Worm (Caenorhabditis elegans) whole organism, L2 larva: Measurements from ENCODE around the gene F17C11.4.
A peak's percentile ranks its signal among the peaks of the same experiment; 100 is the strongest.

Experiments
- C34F6.9 ChIP-seq: fragments of 150-350 bp; optimal IDR thresholded peaks from 2 replicates; lab custom pipeline; 2014; ENCODE audit warnings: missing biosample characterization, missing genetic modification characterization
- R02D3.7 ChIP-seq: fragments of 150-350 bp; optimal IDR thresholded peaks from 2 replicates; lab custom pipeline; 2014; ENCODE audit warnings: missing biosample characterization, missing genetic modification characterization
- Y55F3AM.14 ChIP-seq: fragments of 200-800 bp; sonication (Bioruptor generic); optimal IDR thresholded peaks from 2 replicates; lab custom pipeline; 2018; ENCODE audit warnings: mild to moderate bottlenecking, missing genetic modification characterization, missing compliant biosample characterization
- alr-1 ChIP-seq: fragments of 150-350 bp; optimal IDR thresholded peaks from 2 replicates; lab custom pipeline; 2014; ENCODE audit warnings: missing biosample characterization, missing genetic modification characterization
- aly-2 ChIP-seq: fragments of 150-350 bp; optimal IDR thresholded peaks from 2 replicates; lab custom pipeline; 2014; ENCODE audit warnings: missing biosample characterization, missing genetic modification characterization
- ama-1 ChIP-seq: fragments of 150-350 bp; optimal IDR thresholded peaks from 2 replicates; lab custom pipeline; 2018; ENCODE audit warnings: inconsistent platforms
- blmp-1 ChIP-seq: sonication (generic microtip); optimal IDR thresholded peaks from 2 replicates; lab custom pipeline; 2017; ENCODE audit warnings: missing genetic modification characterization, mild to moderate bottlenecking, missing compliant biosample characterization, antibody characterized with exemption, moderate library complexity; ENCODE audit not compliant: insufficient read depth
- ceh-82 ChIP-seq: fragments of 150-350 bp; optimal IDR thresholded peaks from 2 replicates; lab custom pipeline; 2014; ENCODE audit warnings: missing biosample characterization, missing genetic modification characterization
- crh-2 ChIP-seq: sonication (generic microtip); optimal IDR thresholded peaks from 2 replicates; lab custom pipeline; 2017; ENCODE audit warnings: missing biosample characterization, missing genetic modification characterization
- dmd-4 ChIP-seq: sonication (generic microtip); optimal IDR thresholded peaks from 2 replicates; lab custom pipeline; 2017; ENCODE audit warnings: missing biosample characterization, missing genetic modification characterization
- egl-27 ChIP-seq: sonication (generic microtip); optimal IDR thresholded peaks from 3 replicates; lab custom pipeline; 2017; ENCODE audit warnings: missing biosample characterization, missing genetic modification reagents, missing genetic modification characterization
- lin-11 ChIP-seq: fragments of 150-350 bp; sonication (generic microtip); optimal IDR thresholded peaks from 2 replicates; lab custom pipeline; 2014; ENCODE audit warnings: missing biosample characterization, missing genetic modification characterization, inconsistent platforms, mixed read lengths
- lin-39 ChIP-seq: fragments of 150-350 bp; optimal IDR thresholded peaks from 2 replicates; lab custom pipeline; 2014; ENCODE audit warnings: missing biosample characterization, missing genetic modification reagents, missing genetic modification characterization
- lsy-2 ChIP-seq, 2 experiments: fragments of 150-350 bp in 1 of 2; sonication (generic microtip) in 1 of 2; optimal IDR thresholded peaks; 2 replicates each; lab custom pipeline; 2014 to 2017; ENCODE audit warnings: missing biosample characterization in 2 of 2, missing genetic modification characterization in 2 of 2
- mab-5 ChIP-seq: fragments of 150-350 bp; optimal IDR thresholded peaks from 2 replicates; lab custom pipeline; 2014; ENCODE audit warnings: missing biosample characterization, missing genetic modification characterization
- mbf-1 ChIP-seq: sonication (generic microtip); optimal IDR thresholded peaks from 2 replicates; lab custom pipeline; 2017; ENCODE audit warnings: missing biosample characterization, missing genetic modification characterization
- mdl-1 ChIP-seq, 2 experiments: fragments of 150-350 bp in 1 of 2; sonication (generic microtip) in 1 of 2; optimal IDR thresholded peaks; 2 replicates each; lab custom pipeline; 2017; ENCODE audit warnings: missing biosample characterization in 2 of 2, missing genetic modification characterization in 2 of 2
- nhr-10 ChIP-seq: sonication (generic microtip); optimal IDR thresholded peaks from 2 replicates; lab custom pipeline; 2017; ENCODE audit warnings: missing biosample characterization, missing genetic modification characterization
- nhr-11 ChIP-seq: fragments of 150-350 bp; optimal IDR thresholded peaks from 2 replicates; lab custom pipeline; 2014; ENCODE audit warnings: missing biosample characterization, missing genetic modification characterization
- nhr-12 ChIP-seq: fragments of 150-350 bp; optimal IDR thresholded peaks from 2 replicates; lab custom pipeline; 2014; ENCODE audit warnings: missing biosample characterization, missing genetic modification characterization
- nhr-129 ChIP-seq: fragments of 150-350 bp; optimal IDR thresholded peaks from 2 replicates; lab custom pipeline; 2014; ENCODE audit warnings: missing biosample characterization, missing genetic modification characterization
- nhr-237 ChIP-seq: fragments of 150-350 bp; optimal IDR thresholded peaks from 2 replicates; lab custom pipeline; 2014; ENCODE audit warnings: missing biosample characterization, missing genetic modification characterization
- sma-3 ChIP-seq: sonication (generic microtip); optimal IDR thresholded peaks from 2 replicates; lab custom pipeline; 2016; ENCODE audit warnings: missing genetic modification reagents, missing genetic modification characterization, missing compliant biosample characterization
- sma-9 ChIP-seq, 2 experiments: fragments of 150-350 bp in 1 of 2; sonication (generic microtip) in 1 of 2; optimal IDR thresholded peaks; 2 replicates each; lab custom pipeline; 2014 to 2016; ENCODE audit warnings: missing genetic modification characterization in 2 of 2, mild to moderate bottlenecking in 1 of 2, missing biosample characterization in 1 of 2, missing compliant biosample characterization in 1 of 2, missing genetic modification reagents in 1 of 2, moderate library complexity in 1 of 2
- unc-39 ChIP-seq: fragments of 150-350 bp; optimal IDR thresholded peaks from 2 replicates; lab custom pipeline; 2014; ENCODE audit warnings: missing biosample characterization, missing genetic modification characterization
- unc-55 ChIP-seq: fragments of 150-350 bp; sonication (generic microtip); optimal IDR thresholded peaks from 3 replicates; lab custom pipeline; 2014; ENCODE audit warnings: missing biosample characterization, missing genetic modification reagents, missing genetic modification characterization
- unc-62 ChIP-seq: fragments of 150-350 bp; optimal IDR thresholded peaks from 2 replicates; lab custom pipeline; 2014; ENCODE audit warnings: missing biosample characterization, missing genetic modification reagents, missing genetic modification characterization
- zag-1 ChIP-seq: fragments of 150-350 bp; optimal IDR thresholded peaks from 2 replicates; lab custom pipeline; 2014; ENCODE audit warnings: missing biosample characterization, missing genetic modification characterization
- ztf-1 ChIP-seq: fragments of 200-800 bp; sonication (Bioruptor generic); conservative IDR thresholded peaks from 2 replicates; pipeline ENCODE4 v1.3.6; 2022; ENCODE audit warnings: missing genetic modification characterization, missing compliant biosample characterization
- ztf-11 ChIP-seq: sonication (generic microtip); optimal IDR thresholded peaks from 2 replicates; lab custom pipeline; 2017; ENCODE audit warnings: missing biosample characterization, missing genetic modification characterization

F17C11.4 gene

DNA sequence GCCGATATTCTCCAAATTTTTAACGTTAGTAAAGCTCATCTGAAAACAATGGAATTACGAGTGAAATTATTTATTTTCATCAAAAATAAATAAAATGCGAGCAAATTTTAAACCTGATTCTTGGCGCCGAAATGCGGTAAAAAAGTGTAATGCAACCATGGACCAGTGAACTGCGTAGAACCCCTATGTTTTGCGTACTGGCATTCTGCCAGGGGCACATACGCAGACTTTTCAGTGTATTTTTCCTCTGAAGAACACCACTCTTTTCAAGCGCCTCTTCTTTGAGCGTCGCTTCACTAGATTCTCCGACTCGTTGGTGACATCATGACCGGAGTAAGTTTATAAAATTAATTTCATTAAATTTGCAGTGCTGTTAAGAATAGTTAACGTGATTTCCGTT lies 13.8 kb downstream of the F17C11.4 start, which contains the start of the genes ctf-4 and eef-1G (continued):
- TF ChIP-seq R02D3.7: peak; percentile 58
- peak; percentile 83 to 96 for TF ChIP-seq lsy-2 (tag; optimal IDR thresholded peaks at IDR 0.05; lab: Kevin White, UChicago)

DNA sequence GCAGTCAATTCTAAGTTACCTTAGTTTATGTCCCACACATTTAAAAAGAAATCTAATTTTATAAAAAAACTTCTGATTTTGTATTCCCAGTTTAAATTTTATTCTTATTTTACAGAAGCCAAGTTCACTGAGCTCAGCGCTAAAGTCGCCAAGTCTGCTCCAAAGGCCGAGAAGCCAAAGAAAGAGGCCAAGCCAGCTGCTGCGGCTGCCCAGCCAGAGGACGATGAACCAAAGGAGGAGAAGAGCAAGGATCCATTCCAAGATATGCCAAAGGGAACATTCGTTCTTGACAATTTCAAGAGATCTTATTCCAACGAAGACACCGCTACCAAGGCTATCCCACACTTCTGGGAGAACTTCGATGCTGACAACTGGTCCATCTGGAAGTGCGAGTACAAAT lies 15.2 kb downstream of the F17C11.4 start:
- TF ChIP-seq unc-55 (no peak), nhr-12 (no peak)

DNA sequence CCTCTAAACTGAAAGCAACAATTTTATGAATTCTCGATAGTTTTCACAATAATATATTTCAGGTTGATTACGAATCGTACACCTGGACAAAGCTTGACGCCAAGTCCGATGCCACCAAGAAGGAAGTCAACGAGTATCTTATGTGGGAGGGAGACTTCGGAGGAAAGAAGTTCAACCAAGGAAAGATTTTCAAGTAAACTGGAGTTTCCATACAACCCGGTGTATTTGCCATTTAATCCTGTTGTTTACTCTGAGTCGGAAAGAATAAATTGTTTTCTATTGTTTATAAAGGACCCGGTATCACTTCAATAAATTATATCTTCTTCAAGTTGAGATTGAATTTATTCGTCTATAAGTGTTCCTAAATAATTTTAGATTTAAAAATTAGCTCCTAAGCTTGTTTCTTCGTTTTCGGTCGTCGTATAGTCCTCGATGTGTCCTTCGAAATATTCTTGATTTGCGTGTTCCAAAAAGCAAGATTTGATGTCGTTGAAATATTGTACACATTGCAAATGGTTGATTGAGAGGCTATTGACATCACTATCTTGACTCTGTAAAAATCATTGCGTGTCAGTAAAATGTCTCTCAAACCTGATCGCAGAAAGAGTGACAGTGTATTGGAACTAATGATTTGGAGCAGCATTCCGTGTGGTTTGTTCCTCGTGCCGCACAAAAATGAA lies 16.1 kb downstream of the F17C11.4 start:
- TF ChIP-seq mbf-1 (no peak), aly-2 (tag; lab: Kevin White, UChicago) (no peak), ztf-11 (tag; lab: Kevin White, UChicago) (no peak), blmp-1 (tag; lab: Kevin White, UChicago) (no peak), lin-39 (tag; lab: Kevin White, UChicago) (no peak), lin-11 (no peak), mab-5 (tag; lab: Kevin White, UChicago) (no peak), Y55F3AM.14 (GFP tag; lab: Kevin White, UChicago) (no peak), dmd-4 (tag; lab: Kevin White, UChicago) (no peak)

DNA sequence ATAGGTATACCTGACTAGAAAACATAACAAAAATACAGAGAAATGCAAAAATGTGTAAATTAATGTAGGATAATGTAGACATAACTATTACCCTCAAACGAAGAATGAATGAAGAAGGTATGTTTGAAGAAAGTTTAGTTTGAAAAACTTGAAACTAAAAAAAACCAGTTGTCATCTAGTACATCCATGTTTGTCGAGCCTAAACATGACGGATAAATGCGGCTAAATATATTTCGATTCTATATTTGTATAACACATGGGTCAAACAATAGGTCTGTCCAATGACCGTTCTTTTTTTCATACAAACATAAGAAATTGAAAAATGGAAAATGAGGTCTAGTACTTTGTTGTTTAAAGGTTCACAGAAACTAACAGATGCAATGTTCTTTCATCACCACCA lies 18.4 kb downstream of the F17C11.4 start, which contains the start of gene F17C11.22:
TSS of gene F17C11.22 (minus strand) at position 101 of the 400 bp plus-strand sequence.
- TF ChIP-seq mab-5 (tag; lab: Kevin White, UChicago): no peak
- no peak for TF ChIP-seq egl-27 (tag; lab: Kevin White, UChicago)
- TF ChIP-seq lin-11: no peak
- TF ChIP-seq sma-9 (GFP tag; optimal IDR thresholded peaks at IDR 0.05; lab: Kevin White, UChicago): no peak
- no peak for TF ChIP-seq sma-9 (tag; optimal IDR thresholded peaks at IDR 0.05; lab: Kevin White, UChicago)
- TF ChIP-seq nhr-237 (tag; lab: Kevin White, UChicago): no peak
- no peak for TF ChIP-seq lin-39 (tag; lab: Kevin White, UChicago)
- TF ChIP-seq ceh-82 (tag; lab: Kevin White, UChicago): no peak
- no peak for TF ChIP-seq sma-3 (GFP tag; lab: Kevin White, UChicago)
- TF ChIP-seq, all 48 proteins: peak for 0

DNA sequence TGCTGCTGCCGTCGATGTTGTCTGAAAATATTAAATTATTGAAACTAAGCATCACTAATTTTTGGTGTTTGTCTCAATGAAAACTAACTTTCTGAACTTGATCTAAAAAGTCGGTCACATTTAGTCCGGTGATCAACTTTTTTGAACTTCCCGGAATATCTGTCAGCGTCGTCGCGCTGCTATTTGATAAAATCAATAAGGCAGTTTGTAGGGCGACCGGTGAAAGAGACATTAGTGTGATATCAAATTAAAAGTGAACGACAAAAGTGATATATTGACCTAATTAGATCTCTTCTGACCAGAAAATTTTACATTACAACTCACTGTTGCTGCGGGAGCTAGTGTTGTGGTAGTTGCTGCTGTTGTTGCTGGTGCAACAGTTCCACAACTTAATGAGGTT lies 19.3 kb downstream of the F17C11.4 start:
- no peak for TF ChIP-seq C34F6.9 (tag; lab: Kevin White, UChicago)
- TF ChIP-seq mdl-1 (tag; optimal IDR thresholded peaks at IDR 0.05; lab: Kevin White, UChicago): no peak
- TF ChIP-seq ama-1 (lab: Kevin White, UChicago): no peak
- no peak for TF ChIP-seq alr-1 (tag; lab: Kevin White, UChicago)
- TF ChIP-seq unc-55: no peak
- TF ChIP-seq nhr-237 (tag; lab: Kevin White, UChicago): no peak
- TF ChIP-seq unc-62 (GFP tag; lab: Kevin White, UChicago): no peak

DNA sequence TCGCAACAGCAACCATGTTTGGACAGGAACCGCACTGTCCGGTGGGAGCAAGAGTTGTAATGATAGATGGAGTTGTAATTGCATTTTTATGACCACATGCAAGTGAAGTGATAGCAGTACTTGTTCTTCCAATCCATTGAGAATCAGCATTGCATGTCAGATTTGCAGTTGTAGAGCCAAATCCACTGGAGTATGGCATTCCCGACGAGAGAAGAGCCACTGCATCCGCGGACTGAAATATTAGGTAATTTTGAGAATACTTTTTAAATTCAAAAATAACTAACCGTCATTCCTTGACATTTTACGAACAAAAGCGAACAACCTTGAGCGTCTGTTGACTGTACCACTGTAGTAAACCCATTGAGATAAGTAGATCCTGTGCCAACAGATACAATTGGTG lies 23.4 kb downstream of the F17C11.4 start:
- TF ChIP-seq nhr-129 (tag; lab: Kevin White, UChicago) (no peak), ama-1 (lab: Kevin White, UChicago) (no peak), crh-2 (tag; lab: Kevin White, UChicago) (no peak), nhr-10 (tag; lab: Kevin White, UChicago) (no peak), ztf-11 (tag; lab: Kevin White, UChicago) (no peak), nhr-237 (tag; lab: Kevin White, UChicago) (no peak), ztf-1 (GFP tag; lab: Robert Waterston, UW) (no peak), unc-39 (no peak), zag-1 (tag; lab: Kevin White, UChicago) (no peak), C34F6.9 (tag; lab: Kevin White, UChicago) (no peak), ceh-82 (tag; lab: Kevin White, UChicago) (no peak), R02D3.7 (no peak), sma-9 (GFP tag; optimal IDR thresholded peaks at IDR 0.05; lab: Kevin White, UChicago) (no peak), sma-9 (tag; optimal IDR thresholded peaks at IDR 0.05; lab: Kevin White, UChicago) (no peak), nhr-11 (tag; lab: Kevin White, UChicago) (no peak)
- TF ChIP-seq, all 48 proteins: peak for 0
